Worm (Caenorhabditis elegans) whole organism, L4 larva: ENCODE measurements around the gene elo-9.

ENCODE experiments used
- ceh-82 ChIP-seq: sonication (generic microtip); optimal IDR thresholded peaks from 2 replicates; lab custom pipeline; 2017; ENCODE audit warnings: missing biosample characterization, missing genetic modification characterization
- dve-1 ChIP-seq: sonication (generic microtip); optimal IDR thresholded peaks from 2 replicates; lab custom pipeline; 2017; ENCODE audit warnings: antibody characterized with exemption, mild to moderate bottlenecking, missing genetic modification characterization, missing compliant biosample characterization; ENCODE audit not compliant: insufficient read depth
- hlh-11 ChIP-seq: fragments of 200-800 bp; sonication (Bioruptor generic); optimal IDR thresholded peaks from 2 replicates; lab custom pipeline; 2018; ENCODE audit warnings: mild to moderate bottlenecking, missing genetic modification characterization, missing compliant biosample characterization
- mes-2 ChIP-seq: sonication (generic microtip); optimal IDR thresholded peaks from 2 replicates; lab custom pipeline; 2016; ENCODE audit warnings: missing genotype, mild to moderate bottlenecking, missing genetic modification characterization, missing compliant biosample characterization; ENCODE audit not compliant: poor library complexity, severe bottlenecking

ce11 chrII:14945518-14945917, 18.4 kb downstream of the elo-9 start:
- no peak for TF ChIP-seq dve-1 (tag; lab: Kevin White, UChicago)
- no peak for TF ChIP-seq hlh-11 (tag; lab: Kevin White, UChicago)
- TF ChIP-seq mes-2 (tag; lab: Kevin White, UChicago) = no peak
- no peak for TF ChIP-seq ceh-82
